Fruit fly (Drosophila melanogaster) whole organism, embryonic: Measurements from ENCODE around the gene CG15891.
A peak's percentile ranks its signal among the peaks of the same experiment; 100 is the strongest.

Source experiments
- CG10147 ChIP-seq: fragments of 200-800 bp; sonication (Bioruptor generic); optimal IDR thresholded peaks from 2 replicates; lab custom pipeline; 2019; ENCODE audit warnings: missing biosample characterization, mild to moderate bottlenecking, missing genetic modification characterization, moderate library complexity
- CG11085 ChIP-seq: fragments of 200-800 bp; sonication (Bioruptor generic); IDR thresholded peaks from 2 replicates; pipeline ENCODE4 v1.3.6; 2022; ENCODE audit warnings: missing biosample characterization, missing genetic modification characterization
- CG11398 ChIP-seq: fragments of 200-800 bp; sonication (Bioruptor generic); optimal IDR thresholded peaks from 2 replicates; lab custom pipeline; 2016; ENCODE audit warnings: missing biosample characterization, missing genetic modification characterization
- CG12071 ChIP-seq: fragments of 200-800 bp; sonication (Bioruptor generic); optimal IDR thresholded peaks from 3 replicates; lab custom pipeline; 2018; ENCODE audit warnings: missing biosample characterization, mild to moderate bottlenecking, missing genetic modification characterization
- CG12391 ChIP-seq: fragments of 200-800 bp; sonication (Bioruptor generic); optimal IDR thresholded peaks from 3 replicates; lab custom pipeline; 2018; ENCODE audit warnings: missing biosample characterization, mild to moderate bottlenecking, missing genetic modification characterization, moderate library complexity
- CG13287 ChIP-seq: fragments of 200-800 bp; sonication (Bioruptor generic); IDR thresholded peaks from 2 replicates; pipeline ENCODE4 v1.3.6; 2022; ENCODE audit warnings: missing biosample characterization, missing genetic modification characterization; ENCODE audit not compliant: partially characterized antibody
- CG13296 ChIP-seq: fragments of 200-800 bp; sonication (Bioruptor generic); optimal IDR thresholded peaks from 3 replicates; lab custom pipeline; 2018; ENCODE audit warnings: missing biosample characterization, mild to moderate bottlenecking, missing genetic modification characterization
- CG14710 ChIP-seq: fragments of 200-800 bp; sonication (Bioruptor generic); optimal IDR thresholded peaks from 3 replicates; lab custom pipeline; 2019; ENCODE audit warnings: missing biosample characterization, mild to moderate bottlenecking, missing genetic modification characterization, moderate library complexity
- CG14965 ChIP-seq: fragments of 200-800 bp; sonication (Bioruptor generic); optimal IDR thresholded peaks from 2 replicates; lab custom pipeline; 2016; ENCODE audit warnings: missing biosample characterization, missing genetic modification characterization, borderline replicate concordance
- CG15601 ChIP-seq: fragments of 200-800 bp; sonication (Bioruptor generic); optimal IDR thresholded peaks from 3 replicates; lab custom pipeline; 2019; ENCODE audit warnings: missing biosample characterization, mild to moderate bottlenecking, missing genetic modification characterization, moderate library complexity
- CG1603 ChIP-seq: fragments of 200-800 bp; sonication (Bioruptor generic); optimal IDR thresholded peaks from 2 replicates; lab custom pipeline; 2019; ENCODE audit warnings: missing biosample characterization, mild to moderate bottlenecking, missing genetic modification characterization, moderate library complexity
- CG1647 ChIP-seq: fragments of 200-800 bp; sonication (Bioruptor generic); optimal IDR thresholded peaks from 3 replicates; lab custom pipeline; 2016; ENCODE audit warnings: missing biosample characterization, missing genetic modification characterization
- CG17912 ChIP-seq: fragments of 200-800 bp; sonication (Bioruptor generic); optimal IDR thresholded peaks from 2 replicates; lab custom pipeline; 2018; ENCODE audit warnings: missing biosample characterization, mild to moderate bottlenecking, missing genetic modification characterization
- CG2199 ChIP-seq: fragments of 200-800 bp; sonication (Bioruptor generic); IDR thresholded peaks from 3 replicates; pipeline ENCODE4 v1.3.6; 2022; ENCODE audit warnings: missing biosample characterization, missing genetic modification characterization
- CG30020 ChIP-seq: fragments of 200-800 bp; optimal IDR thresholded peaks from 2 replicates; lab custom pipeline; 2019; ENCODE audit warnings: missing biosample characterization, mild to moderate bottlenecking, missing genetic modification characterization, moderate library complexity
- CG3838 ChIP-seq: fragments of 200-800 bp; sonication (Bioruptor generic); optimal IDR thresholded peaks from 3 replicates; lab custom pipeline; 2016; ENCODE audit warnings: missing biosample characterization, missing genetic modification characterization
- CG3847 ChIP-seq: fragments of 200-800 bp; sonication (Bioruptor generic); IDR thresholded peaks from 2 replicates; pipeline ENCODE4 v1.3.6; 2022; ENCODE audit warnings: missing biosample characterization, missing genetic modification characterization
- CG5953 ChIP-seq: fragments of 200-800 bp; sonication (Bioruptor generic); IDR thresholded peaks from 2 replicates; pipeline ENCODE4 v1.3.6; 2022; ENCODE audit warnings: missing biosample characterization, missing genetic modification characterization
- CG6813 ChIP-seq: fragments of 200-800 bp; sonication (Bioruptor generic); optimal IDR thresholded peaks from 2 replicates; lab custom pipeline; 2017; ENCODE audit warnings: missing biosample characterization, missing genetic modification characterization, mild to moderate bottlenecking, moderate library complexity, missing genetic modification reagents
- CG7372 ChIP-seq: fragments of 200-800 bp; sonication (Bioruptor generic); IDR thresholded peaks from 2 replicates; pipeline ENCODE4 v1.3.6; 2022; ENCODE audit warnings: missing biosample characterization, missing genetic modification characterization
- CG7556 ChIP-seq: fragments of 200-800 bp; sonication (Bioruptor generic); optimal IDR thresholded peaks from 2 replicates; lab custom pipeline; 2017; ENCODE audit warnings: missing biosample characterization, mild to moderate bottlenecking, missing genetic modification characterization
- CG7928 ChIP-seq: fragments of 200-800 bp; sonication (Bioruptor generic); optimal IDR thresholded peaks from 2 replicates; lab custom pipeline; 2017; ENCODE audit warnings: missing biosample characterization, mild to moderate bottlenecking, missing genetic modification characterization
- CG8924 ChIP-seq: fragments of 200-800 bp; optimal IDR thresholded peaks from 3 replicates; lab custom pipeline; 2019; ENCODE audit warnings: missing biosample characterization, mild to moderate bottlenecking, missing genetic modification characterization, moderate library complexity
- Dfd ChIP-seq, 2 experiments: fragments of >200 bp; optimal IDR thresholded peaks; 2 replicates each; lab custom pipeline; 2017; ENCODE audit warnings: missing biosample characterization in 2 of 2, missing genetic modification characterization in 2 of 2
- Gsc ChIP-seq: fragments of 200-800 bp; sonication (Bioruptor generic); IDR thresholded peaks from 2 replicates; pipeline ENCODE4 v1.3.6; 2022; ENCODE audit warnings: missing biosample characterization, missing genetic modification characterization
- HLHmδ ChIP-seq: fragments of 200-800 bp; sonication (Bioruptor generic); optimal IDR thresholded peaks from 2 replicates; lab custom pipeline; 2018; ENCODE audit warnings: missing biosample characterization, mild to moderate bottlenecking, missing genetic modification characterization, moderate library complexity
- Lhr ChIP-seq: fragments of 200-800 bp; sonication (Bioruptor generic); optimal IDR thresholded peaks from 3 replicates; lab custom pipeline; 2017; ENCODE audit warnings: mild to moderate bottlenecking, missing biosample characterization, missing genetic modification reagents, missing genetic modification characterization
- Mrtf ChIP-seq: fragments of 200-800 bp; sonication (Bioruptor generic); IDR thresholded peaks from 3 replicates; pipeline ENCODE4 v1.3.6; 2022; ENCODE audit warnings: missing biosample characterization, missing genetic modification characterization
- Neu2 ChIP-seq: fragments of 200-800 bp; sonication (Bioruptor generic); optimal IDR thresholded peaks from 3 replicates; lab custom pipeline; 2016; ENCODE audit warnings: missing biosample characterization, missing genetic modification characterization, borderline replicate concordance
- Nf-YA ChIP-seq: fragments of 200-800 bp; sonication (Bioruptor generic); IDR thresholded peaks from 2 replicates; pipeline ENCODE4 v1.3.6; 2022; ENCODE audit warnings: missing biosample characterization, missing genetic modification characterization
- Nf-YB ChIP-seq: fragments of 200-800 bp; sonication (Bioruptor generic); optimal IDR thresholded peaks from 3 replicates; lab custom pipeline; 2019; ENCODE audit warnings: missing biosample characterization, mild to moderate bottlenecking, missing genetic modification characterization, moderate library complexity
- Nf-YC ChIP-seq: fragments of 200-800 bp; optimal IDR thresholded peaks from 3 replicates; lab custom pipeline; 2019; ENCODE audit warnings: missing biosample characterization, mild to moderate bottlenecking, missing genetic modification characterization, moderate library complexity
- Optix ChIP-seq: fragments of 200-800 bp; sonication (Bioruptor generic); IDR thresholded peaks from 3 replicates; pipeline ENCODE4 v1.3.6; 2022; ENCODE audit warnings: missing biosample characterization, missing genetic modification characterization
- Rx ChIP-seq: fragments of 200-800 bp; sonication (Bioruptor generic); IDR thresholded peaks from 2 replicates; pipeline ENCODE4 v1.3.6; 2022; ENCODE audit warnings: missing biosample characterization, missing genetic modification characterization
- ab ChIP-seq: fragments of 200-800 bp; sonication (Bioruptor generic); optimal IDR thresholded peaks from 2 replicates; lab custom pipeline; 2016; ENCODE audit warnings: missing biosample characterization, missing genetic modification characterization
- cwo ChIP-seq: fragments of 200-800 bp; sonication (Bioruptor generic); optimal IDR thresholded peaks from 3 replicates; lab custom pipeline; 2017; ENCODE audit warnings: missing biosample characterization, missing genetic modification characterization, mild to moderate bottlenecking, moderate library complexity, missing genetic modification reagents
- dmrt99B ChIP-seq: fragments of 200-800 bp; sonication (Bioruptor generic); optimal IDR thresholded peaks from 2 replicates; lab custom pipeline; 2018; ENCODE audit warnings: missing biosample characterization, mild to moderate bottlenecking, missing genetic modification characterization, moderate library complexity
- dysf ChIP-seq: fragments of 200-800 bp; sonication (Bioruptor generic); IDR thresholded peaks from 3 replicates; pipeline ENCODE4 v1.3.6; 2022; ENCODE audit warnings: missing biosample characterization, missing genetic modification characterization
- esg ChIP-seq: fragments of 200-800 bp; sonication (Bioruptor generic); conservative IDR thresholded peaks from 2 replicates; pipeline ENCODE4 v1.3.6; 2022; ENCODE audit warnings: missing biosample characterization, missing genetic modification characterization
- exex ChIP-seq: fragments of 200-800 bp; sonication (Bioruptor generic); optimal IDR thresholded peaks from 4 replicates; lab custom pipeline; 2018; ENCODE audit warnings: missing biosample characterization, mild to moderate bottlenecking, missing genetic modification characterization, moderate library complexity
- fru ChIP-seq: fragments of >200 bp; optimal IDR thresholded peaks from 2 replicates; lab custom pipeline; 2017
- gfzf ChIP-seq: fragments of 200-800 bp; sonication (Bioruptor generic); optimal IDR thresholded peaks from 2 replicates; lab custom pipeline; 2016; ENCODE audit warnings: missing biosample characterization, mild to moderate bottlenecking, missing genetic modification characterization, moderate library complexity
- gt ChIP-seq: fragments of 200-800 bp; sonication (Bioruptor generic); IDR thresholded peaks from 2 replicates; pipeline ENCODE4 v1.3.6; 2022; ENCODE audit warnings: missing biosample characterization, missing genetic modification characterization
- lmd ChIP-seq: fragments of 200-800 bp; sonication (Bioruptor generic); IDR thresholded peaks from 2 replicates; pipeline ENCODE4 v1.3.6; 2022; ENCODE audit warnings: missing biosample characterization, missing genetic modification characterization
- oc ChIP-seq: fragments of 200-800 bp; sonication (Bioruptor generic); optimal IDR thresholded peaks from 2 replicates; lab custom pipeline; 2018; ENCODE audit warnings: missing biosample characterization, mild to moderate bottlenecking, missing genetic modification characterization, moderate library complexity
- phol ChIP-seq: fragments of 200-800 bp; sonication (Bioruptor generic); optimal IDR thresholded peaks from 3 replicates; lab custom pipeline; 2018; ENCODE audit warnings: missing biosample characterization, mild to moderate bottlenecking, missing genetic modification characterization, moderate library complexity
- row ChIP-seq: fragments of 200-800 bp; sonication (Bioruptor generic); IDR thresholded peaks from 3 replicates; pipeline ENCODE4 v1.3.6; 2022; ENCODE audit warnings: missing biosample characterization, missing genetic modification characterization
- sd ChIP-seq: fragments of 200-800 bp; sonication (Bioruptor generic); optimal IDR thresholded peaks from 3 replicates; lab custom pipeline; 2018; ENCODE audit warnings: missing biosample characterization, mild to moderate bottlenecking, missing genetic modification characterization, moderate library complexity
- slbo ChIP-seq: fragments of 200-800 bp; sonication (Bioruptor generic); IDR thresholded peaks from 2 replicates; pipeline ENCODE4 v1.3.6; 2022; ENCODE audit warnings: missing biosample characterization, missing genetic modification characterization
- twi ChIP-seq: fragments of 200-800 bp; optimal IDR thresholded peaks from 2 replicates; lab custom pipeline; 2019; ENCODE audit warnings: missing biosample characterization, mild to moderate bottlenecking, missing genetic modification characterization, moderate library complexity
- zen ChIP-seq: fragments of 200-800 bp; sonication (Bioruptor generic); optimal IDR thresholded peaks from 3 replicates; lab custom pipeline; 2018; ENCODE audit warnings: missing biosample characterization, mild to moderate bottlenecking, missing genetic modification characterization, moderate library complexity

The CG15891 gene

DNA sequence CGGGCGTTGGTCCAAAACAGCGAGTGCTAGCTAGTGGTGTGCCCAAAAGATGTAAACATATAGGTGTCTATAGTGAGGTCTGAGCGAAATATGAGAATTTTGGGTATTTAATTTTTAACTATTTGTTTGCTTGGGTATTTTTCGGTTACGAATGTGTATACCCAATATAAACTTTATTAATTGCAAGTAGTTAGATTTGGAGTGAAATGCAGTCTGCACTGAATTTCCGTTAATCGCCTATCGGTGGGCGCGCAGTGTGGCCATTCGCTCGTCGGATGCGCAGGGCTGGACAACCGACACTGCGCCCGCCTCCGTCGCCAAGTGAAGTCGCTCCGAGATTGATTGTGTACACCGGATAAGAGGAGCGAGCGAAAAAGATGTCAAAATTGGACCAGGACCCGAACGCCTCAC lies at the start of gene CG15891, which contains the start of gene CG3815 (continued):
- no peak for TF ChIP-seq Dfd (GFP tag; optimal IDR thresholded peaks at IDR 0.05; lab: Kevin White, UChicago)
- TF ChIP-seq cwo (GFP tag; lab: Kevin White, UChicago): no peak
- no peak for TF ChIP-seq CG5953 (GFP tag; lab: Robert Waterston, UW)
- TF ChIP-seq Lhr: peak; percentile 17
- peak; percentile 30; the same call in 1 of the 2 replicates for TF ChIP-seq CG11085 (GFP tag; lab: Robert Waterston, UW)
- TF ChIP-seq CG30020 (tag; lab: Kevin White, UChicago): peak; percentile 66
- TF ChIP-seq esg: 0 out of 2 replicates have a peak, but pooled peaks have one; percentile 42
- TF ChIP-seq fru (lab: Kevin White, UChicago): no peak
- TF ChIP-seq CG13287 (GFP tag; lab: Robert Waterston, UW): peak; percentile 51; the same call in 1 of the 2 replicates
- TF ChIP-seq zen (tag; lab: Kevin White, UChicago): peak; percentile 29
- peak; percentile 67 for TF ChIP-seq CG12391 (tag; lab: Kevin White, UChicago)
- TF ChIP-seq CG1603 (tag; lab: Kevin White, UChicago): no peak
- TF ChIP-seq lmd (GFP tag; lab: Robert Waterston, UW): peak; percentile 71
- no peak for TF ChIP-seq CG11398 (GFP tag; lab: Kevin White, UChicago)
- TF ChIP-seq CG10147 (GFP tag; lab: Kevin White, UChicago): peak; percentile 42
- peak; percentile 3 for TF ChIP-seq Nf-YB (GFP tag; lab: Kevin White, UChicago)
- TF ChIP-seq CG13296 (GFP tag; lab: Kevin White, UChicago): no peak
- TF ChIP-seq gfzf: peak; percentile 64
- TF ChIP-seq gt (GFP tag; lab: Robert Waterston, UW): 0 out of 2 replicates have a peak, but pooled peaks have one; percentile 13
- no peak for TF ChIP-seq Neu2 (GFP tag; lab: Kevin White, UChicago)
- TF ChIP-seq CG14710: peak; percentile 66
- TF ChIP-seq CG14965 (GFP tag; lab: Kevin White, UChicago): no peak
- TF ChIP-seq Gsc: no peak
- no peak for TF ChIP-seq HLHmδ (GFP tag; lab: Kevin White, UChicago)
- TF ChIP-seq Nf-YA (GFP tag; lab: Robert Waterston, UW): no peak
- peak; percentile 51; the same call in 1 of the 2 replicates for TF ChIP-seq Rx (GFP tag; lab: Robert Waterston, UW)
- peak; percentile 48 for TF ChIP-seq twi
- TF ChIP-seq ab (GFP tag; lab: Kevin White, UChicago): no peak
- TF ChIP-seq phol (tag; lab: Kevin White, UChicago): peak; percentile 71
- TF ChIP-seq CG7928 (GFP tag; lab: Kevin White, UChicago): peak; percentile 93
- no peak for TF ChIP-seq dmrt99B (tag; lab: Kevin White, UChicago)
- TF ChIP-seq CG3847 (GFP tag; lab: Robert Waterston, UW): peak; percentile 82
- no peak for TF ChIP-seq CG15601 (tag; lab: Kevin White, UChicago)
- TF ChIP-seq dysf (GFP tag; lab: Robert Waterston, UW): peak; percentile 61; the same call in 2 of the 3 replicates
- TF ChIP-seq CG1647 (GFP tag; lab: Kevin White, UChicago): no peak
- no peak for TF ChIP-seq CG3838
- peak; percentile 45; the same call in 1 of the 2 replicates for TF ChIP-seq CG7372
- TF ChIP-seq CG12071 (GFP tag; lab: Kevin White, UChicago): no peak
- peak; percentile 69 for TF ChIP-seq slbo (GFP tag; lab: Robert Waterston, UW)
- no peak for TF ChIP-seq CG17912 (GFP tag; lab: Kevin White, UChicago)
- peak; percentile 67 for TF ChIP-seq Nf-YC
- TF ChIP-seq Optix (GFP tag; lab: Robert Waterston, UW): no peak
- TF ChIP-seq CG2199 (GFP tag; lab: Robert Waterston, UW): no peak
- TF ChIP-seq exex: no peak
- TF ChIP-seq Mrtf (GFP tag; lab: Robert Waterston, UW): no peak
- no peak for TF ChIP-seq oc
- TF ChIP-seq CG8924 (tag; lab: Kevin White, UChicago): peak; percentile 55
- TF ChIP-seq CG7556: peak; percentile 42
- no peak for TF ChIP-seq CG6813 (GFP tag; lab: Kevin White, UChicago)
- peak; percentile 93 for TF ChIP-seq row (GFP tag; lab: Robert Waterston, UW)
- no peak for TF ChIP-seq sd (tag; lab: Kevin White, UChicago)
